Fruit fly (Drosophila melanogaster): ENCODE results near the gene CG32708.

CG32708 gene

DNA sequence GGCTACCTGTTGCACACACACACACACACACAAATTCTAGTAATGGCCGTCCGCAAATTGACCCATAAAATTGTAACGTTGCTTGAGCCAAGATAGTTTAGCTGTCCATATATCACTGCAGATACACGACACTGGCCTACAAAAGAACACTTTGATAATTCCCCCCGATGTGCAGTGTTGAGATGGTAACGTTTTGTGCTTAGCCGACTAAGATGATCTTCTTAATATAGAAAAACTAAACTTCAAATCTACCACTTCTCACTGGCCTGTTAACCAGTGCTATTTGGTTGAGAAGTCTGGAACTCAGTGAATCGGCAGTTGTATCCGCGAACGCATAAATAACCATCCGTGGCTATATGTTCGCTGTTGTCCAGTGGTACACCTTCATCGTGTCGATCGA is 16.9 kb upstream of the CG32708 start:
- TF ChIP-seq Eip93F (GFP tag; optimal IDR thresholded peaks at IDR 0.05) (no peak), CG9139 (GFP tag; optimal IDR thresholded peaks at IDR 0.05) (peak; percentile 61), dsx (GFP tag; optimal IDR thresholded peaks at IDR 0.05; ENCODE audit: poor library complexity, severe bottlenecking) (peak; percentile 79), spab (GFP tag; optimal IDR thresholded peaks at IDR 0.05) (peak; percentile 63), Lpt (GFP tag; optimal IDR thresholded peaks at IDR 0.05) (peak; percentile 21), CG7368 (GFP tag; optimal IDR thresholded peaks at IDR 0.05) (peak; percentile 49), Smox (GFP tag; optimal IDR thresholded peaks at IDR 0.05) (no peak), CG8119 (GFP tag; IDR thresholded peaks at IDR 0.05) (peak; percentile 56; the same call in 1 of the 3 replicates), CG6163 (GFP tag; IDR thresholded peaks at IDR 0.05) (peak; percentile 91), lz (GFP tag; optimal IDR thresholded peaks at IDR 0.05) (peak; percentile 5), CG11294 (GFP tag; IDR thresholded peaks at IDR 0.05) (peak; percentile 50; the same call in 1 of the 2 replicates), svp (GFP tag) (peak; percentile 68), acj6 (GFP tag; optimal IDR thresholded peaks at IDR 0.05) (peak; percentile 34), Sox14 (GFP tag; optimal IDR thresholded peaks at IDR 0.05) (peak; percentile 53), salr (GFP tag; optimal IDR thresholded peaks at IDR 0.05) (peak in 1 of 2 experiments; percentile 77), CG1621 (tag; optimal IDR thresholded peaks at IDR 0.05) (peak; percentile 82), CG3032 (tag; optimal IDR thresholded peaks at IDR 0.05) (peak; percentile 71), CG11902 (GFP tag; optimal IDR thresholded peaks at IDR 0.05) (no peak), net (GFP tag; optimal IDR thresholded peaks at IDR 0.05) (peak; percentile 46), OdsH (GFP tag; optimal IDR thresholded peaks at IDR 0.05) (peak; percentile 62), Sox15 (GFP tag; optimal IDR thresholded peaks at IDR 0.05) (no peak), CG11762 (GFP tag; optimal IDR thresholded peaks at IDR 0.05; ENCODE audit: insufficient read depth) (peak; percentile 6), CG32006 (GFP tag; optimal IDR thresholded peaks at IDR 0.05) (peak; percentile 74), Hr38 (GFP tag; optimal IDR thresholded peaks at IDR 0.05) (no peak), CG10631 (GFP tag; optimal IDR thresholded peaks at IDR 0.05) (peak; percentile 52), eg (GFP tag; IDR thresholded peaks at IDR 0.05) (peak; percentile 85), CG4318 (GFP tag; optimal IDR thresholded peaks at IDR 0.05) (peak; percentile 38), dac (GFP tag; optimal IDR thresholded peaks at IDR 0.05) (peak; percentile 32), Sox102F (GFP tag; optimal IDR thresholded peaks at IDR 0.05) (no peak), CG16779 (tag; optimal IDR thresholded peaks at IDR 0.05) (peak; percentile 41), fkh (GFP tag; optimal IDR thresholded peaks at IDR 0.05) (no peak), Ets96B (tag; optimal IDR thresholded peaks at IDR 0.05) (peak; percentile 78), CG3919 (GFP tag; optimal IDR thresholded peaks at IDR 0.05) (peak; percentile 51), CG8319 (GFP tag; optimal IDR thresholded peaks at IDR 0.05) (no peak), CG6854 (GFP tag; optimal IDR thresholded peaks at IDR 0.05) (no peak), CG6792 (GFP tag; optimal IDR thresholded peaks at IDR 0.05) (peak; percentile 46), Met (GFP tag; optimal IDR thresholded peaks at IDR 0.05) (no peak), Eip78C (GFP tag) (peak; percentile 94), achi (GFP tag; optimal IDR thresholded peaks at IDR 0.05) (peak; percentile 64), Eip75B (GFP tag; optimal IDR thresholded peaks at IDR 0.05) (peak; percentile 56), fd85E (GFP tag; optimal IDR thresholded peaks at IDR 0.05) (no peak), Ets21C (GFP tag; optimal IDR thresholded peaks at IDR 0.05) (no peak), CG34406 (GFP tag; optimal IDR thresholded peaks at IDR 0.05) (peak; percentile 4), cyc (GFP tag; optimal IDR thresholded peaks at IDR 0.05) (no peak), Hr4 (GFP tag; optimal IDR thresholded peaks at IDR 0.05) (peak; percentile 33), CG31627 (GFP tag; optimal IDR thresholded peaks at IDR 0.05) (peak; percentile 33), CG6808 (GFP tag; optimal IDR thresholded peaks at IDR 0.05) (peak; percentile 65), CG8632 (GFP tag; optimal IDR thresholded peaks at IDR 0.05) (peak; percentile 36), CG10669 (GFP tag; optimal IDR thresholded peaks at IDR 0.05) (peak; percentile 68), ss (GFP tag; optimal IDR thresholded peaks at IDR 0.05) (peak; percentile 83 to 84), fd59A (GFP tag; optimal IDR thresholded peaks at IDR 0.05) (peak; percentile 68), CG6276 (GFP tag; optimal IDR thresholded peaks at IDR 0.05) (peak; percentile 54)

Measured in whole organism, prepupa.